Worm (Caenorhabditis elegans): Measurements from ENCODE around the gene crm-1.
A peak's percentile ranks its signal among the peaks of the same experiment; 100 is the strongest.

The crm-1 gene

DNA sequence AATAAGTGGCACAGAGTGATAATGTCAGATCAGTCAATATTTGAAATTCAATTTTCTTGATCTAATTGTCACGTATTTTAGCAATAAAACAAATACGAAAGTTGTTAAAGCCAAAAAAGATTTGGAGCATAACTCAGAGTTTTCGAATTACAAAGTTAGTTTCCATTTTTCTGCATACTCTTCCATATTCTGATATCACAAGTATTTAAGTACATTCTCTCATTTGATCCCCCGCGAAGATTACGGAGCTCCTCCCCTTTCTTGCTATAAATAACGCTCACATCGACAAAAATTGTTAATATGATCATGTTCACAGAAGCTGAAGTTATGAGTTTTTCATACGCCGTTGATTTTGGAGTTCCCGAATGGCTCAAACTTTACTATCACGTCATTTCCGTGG lies 36.3 kb upstream of the crm-1 start, which contains the start of gene sri-20:
Gene sri-20, plus strand, starts transcription at position 301 of the 400 bp plus-strand sequence.
- TF ChIP-seq egl-27 (tag; optimal IDR thresholded peaks at IDR 0.05) (no peak), lin-39 (tag; optimal IDR thresholded peaks at IDR 0.05) (no peak), zag-1 (tag; optimal IDR thresholded peaks at IDR 0.05) (no peak), elt-3 (tag; optimal IDR thresholded peaks at IDR 0.05) (no peak), hmg-11 (tag; optimal IDR thresholded peaks at IDR 0.05) (no peak), pqm-1 (tag; optimal IDR thresholded peaks at IDR 0.05) (no peak), nhr-77 (tag; optimal IDR thresholded peaks at IDR 0.05) (no peak), ama-1 (optimal IDR thresholded peaks at IDR 0.05) (no peak)

- TF ChIP-seq zag-1 (tag; optimal IDR thresholded peaks at IDR 0.05) (no peak), nhr-28 (tag; optimal IDR thresholded peaks at IDR 0.05) (no peak), tbx-2 (tag; optimal IDR thresholded peaks at IDR 0.05) (no peak)
Measured at ce11 chrV:10363834-10364233, 31.9 kb upstream of the crm-1 start.

DNA sequence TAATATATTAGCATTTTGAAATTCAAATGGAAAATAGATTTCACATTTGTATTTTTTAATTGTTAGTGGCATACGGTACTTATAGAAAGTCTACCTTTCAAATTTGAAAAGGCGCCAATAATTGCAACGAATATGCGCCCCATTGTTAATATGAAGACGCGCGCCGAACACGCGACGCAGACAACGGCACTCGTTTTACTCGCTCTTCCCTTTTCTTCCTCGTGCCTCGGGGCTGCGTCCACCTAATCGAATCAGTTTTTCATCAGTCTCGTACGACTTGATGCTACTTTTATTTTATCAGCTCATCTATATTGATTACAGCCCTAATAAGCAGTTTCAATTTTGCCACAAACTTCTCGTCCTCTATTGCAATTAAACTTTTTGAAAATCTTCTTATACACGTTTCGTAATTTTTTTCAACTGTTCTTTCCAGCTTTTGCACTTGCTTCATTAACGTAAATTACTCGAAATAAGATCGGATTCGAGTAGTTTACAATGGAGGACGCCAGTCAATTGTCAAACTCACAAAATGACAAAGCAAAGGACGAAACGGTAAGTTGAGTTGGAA lies 30.0 kb upstream of the crm-1 start, which contains the start of gene cash-1:
Gene cash-1, plus strand, starts transcription at position 432 of the 568 bp plus-strand sequence.
- no peak for TF ChIP-seq nhr-28 (tag; optimal IDR thresholded peaks at IDR 0.05)
- TF ChIP-seq mdl-1 (tag; optimal IDR thresholded peaks at IDR 0.05) = no peak
- peak; percentile 38 for TF ChIP-seq skn-1 (tag; optimal IDR thresholded peaks at IDR 0.05)
- no peak for TF ChIP-seq hmg-11 (tag; optimal IDR thresholded peaks at IDR 0.05)
- TF ChIP-seq nhr-67 (tag; optimal IDR thresholded peaks at IDR 0.05) = no peak
- TF ChIP-seq pha-4 (tag; optimal IDR thresholded peaks at IDR 0.05) = peak; percentile 87
- TF ChIP-seq ceh-82 (tag; optimal IDR thresholded peaks at IDR 0.05) = no peak
- no peak for TF ChIP-seq fos-1 (tag; optimal IDR thresholded peaks at IDR 0.05)
- TF ChIP-seq nfya-1 (tag; optimal IDR thresholded peaks at IDR 0.05; ENCODE audit: insufficient read depth) = peak; percentile 74
- peak; percentile 9 for TF ChIP-seq ceh-28 (tag; optimal IDR thresholded peaks at IDR 0.05)
- peak; percentile 75 for TF ChIP-seq nhr-25 (tag; optimal IDR thresholded peaks at IDR 0.05)
- peak; percentile 77 for TF ChIP-seq elt-2 (tag; optimal IDR thresholded peaks at IDR 0.05)
- no peak for TF ChIP-seq fkh-2 (tag; optimal IDR thresholded peaks at IDR 0.05)
- TF ChIP-seq nhr-76 (tag; optimal IDR thresholded peaks at IDR 0.05) = no peak
- peak; percentile 93 for TF ChIP-seq lin-15B (tag; optimal IDR thresholded peaks at IDR 0.05)
- peak; percentile 80 for TF ChIP-seq lin-39 (tag; optimal IDR thresholded peaks at IDR 0.05)
- peak; percentile 66 for TF ChIP-seq snpc-4 (tag; optimal IDR thresholded peaks at IDR 0.05)
- no peak for TF ChIP-seq ztf-11 (tag; optimal IDR thresholded peaks at IDR 0.05)
- TF ChIP-seq pqm-1 (tag; optimal IDR thresholded peaks at IDR 0.05) = peak; percentile 60
- no peak for TF ChIP-seq R02D3.7 (tag; optimal IDR thresholded peaks at IDR 0.05)
- TF ChIP-seq nhr-23 (tag; optimal IDR thresholded peaks at IDR 0.05) = peak; percentile 66

DNA sequence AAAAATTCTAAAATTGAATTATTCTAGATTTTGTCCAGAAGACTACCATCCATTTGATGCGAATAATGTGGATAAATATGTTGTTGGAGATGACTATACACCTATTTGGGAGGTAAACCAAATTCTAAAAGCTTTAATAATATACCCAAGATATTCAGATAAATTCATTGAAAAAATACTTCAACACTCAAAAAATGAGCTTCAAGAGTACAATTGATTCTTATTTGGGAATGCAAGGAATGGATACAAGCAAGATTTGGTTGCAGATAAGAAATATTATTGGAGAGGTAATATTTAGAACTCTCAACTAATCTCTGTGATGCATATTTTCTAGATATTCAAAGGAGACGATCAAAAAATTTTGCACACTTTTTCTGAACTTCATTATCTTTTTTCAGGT lies 28.3 kb upstream of the crm-1 start:
- TF ChIP-seq lin-39 (tag; optimal IDR thresholded peaks at IDR 0.05) (no peak), zag-1 (tag; optimal IDR thresholded peaks at IDR 0.05) (no peak), jun-1 (tag; optimal IDR thresholded peaks at IDR 0.05) (no peak), nhr-12 (tag; optimal IDR thresholded peaks at IDR 0.05) (no peak), unc-39 (tag; optimal IDR thresholded peaks at IDR 0.05) (no peak), ceh-28 (tag; optimal IDR thresholded peaks at IDR 0.05) (no peak), mml-1 (tag; optimal IDR thresholded peaks at IDR 0.05) (no peak), unc-62 (GFP tag; optimal IDR thresholded peaks at IDR 0.05) (no peak), aly-2 (tag; optimal IDR thresholded peaks at IDR 0.05) (no peak), nhr-11 (tag; optimal IDR thresholded peaks at IDR 0.05) (no peak), mdl-1 (tag; optimal IDR thresholded peaks at IDR 0.05) (no peak), R02D3.7 (tag; optimal IDR thresholded peaks at IDR 0.05) (no peak), ama-1 (optimal IDR thresholded peaks at IDR 0.05) (no peak), ceh-9 (tag; optimal IDR thresholded peaks at IDR 0.05) (no peak), ztf-4 (tag; optimal IDR thresholded peaks at IDR 0.05) (no peak), skn-1 (tag; optimal IDR thresholded peaks at IDR 0.05) (no peak), nhr-77 (tag; optimal IDR thresholded peaks at IDR 0.05) (no peak), nhr-67 (tag; optimal IDR thresholded peaks at IDR 0.05) (no peak), egl-5 (tag; optimal IDR thresholded peaks at IDR 0.05) (no peak), ceh-16 (tag; optimal IDR thresholded peaks at IDR 0.05) (no peak)

Data from whole organism, L3 larva.